Worm (Caenorhabditis elegans): ENCODE data around the gene lir-2.

The lir-2 gene

DNA sequence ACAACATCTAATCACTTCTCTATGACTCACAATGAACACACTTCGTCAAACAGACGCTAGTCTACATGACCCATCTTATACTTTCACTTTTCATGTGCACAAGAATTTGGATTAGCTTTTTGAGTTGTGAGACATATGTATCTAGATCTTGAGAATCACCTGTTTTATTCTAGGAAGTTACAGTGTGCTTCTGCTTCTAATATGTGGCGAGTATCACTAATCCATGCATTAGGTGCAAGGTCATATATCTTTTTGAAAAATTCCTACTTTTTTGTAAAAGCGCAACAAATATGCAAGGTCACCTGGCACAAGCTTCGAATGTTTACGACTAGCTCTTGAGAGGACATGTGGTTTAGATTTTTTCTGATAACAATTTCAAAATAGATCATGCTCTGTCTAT lies 8.7 kb downstream of the lir-2 start:
- no peak for TF ChIP-seq aha-1 (tag; optimal IDR thresholded peaks at IDR 0.05)
- TF ChIP-seq blmp-1 (tag; optimal IDR thresholded peaks at IDR 0.05): peak; percentile 44

DNA sequence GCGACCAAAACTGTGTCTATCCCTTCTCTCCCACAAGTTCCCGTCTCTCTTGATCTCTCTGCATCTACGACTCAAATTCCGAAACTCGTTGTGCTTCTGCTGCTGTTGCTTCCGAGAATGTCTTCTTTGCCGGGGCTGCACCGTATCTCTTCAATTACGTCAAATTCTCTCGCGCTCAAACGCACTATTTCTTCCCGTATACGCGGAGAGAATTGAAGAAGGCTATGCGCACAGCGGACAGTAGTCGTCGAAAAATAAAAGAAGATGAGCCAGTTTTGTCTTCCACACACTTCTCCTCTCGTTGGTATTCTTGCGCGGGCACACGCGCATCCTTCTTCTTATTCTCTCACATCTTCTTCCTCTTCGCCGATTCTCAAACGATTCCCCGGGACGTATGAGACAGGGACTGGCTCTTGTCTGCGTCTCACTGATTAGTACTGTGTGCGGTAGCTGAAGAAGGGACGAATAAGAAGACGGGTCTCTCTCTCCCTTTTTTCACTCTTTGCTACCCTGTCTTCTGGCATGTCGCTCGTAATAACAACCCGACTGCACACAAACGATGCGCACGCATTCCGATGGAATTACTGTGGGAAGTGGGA lies 9.3 kb downstream of the lir-2 start:
- TF ChIP-seq pag-3 (tag; optimal IDR thresholded peaks at IDR 0.05; ENCODE audit: borderline replicate concordance, insufficient read depth) (no peak), blmp-1 (tag; optimal IDR thresholded peaks at IDR 0.05) (peak; percentile 60), snu-23 (GFP tag; optimal IDR thresholded peaks at IDR 0.05) (peak; percentile 50), rnt-1 (tag; optimal IDR thresholded peaks at IDR 0.05) (peak; percentile 2), nhr-20 (tag; optimal IDR thresholded peaks at IDR 0.05) (peak; percentile 31), grh-1 (GFP tag; IDR thresholded peaks at IDR 0.05) (peak; percentile 18; the same call in 1 of the 2 replicates), unc-98 (GFP tag; IDR thresholded peaks at IDR 0.05) (no peak), egl-13 (tag; optimal IDR thresholded peaks at IDR 0.05) (no peak), lin-14 (GFP tag; optimal IDR thresholded peaks at IDR 0.05) (peak; percentile 68), lin-15B (tag; optimal IDR thresholded peaks at IDR 0.05) (no peak), unc-86 (tag; optimal IDR thresholded peaks at IDR 0.05) (no peak), lsy-2 (tag; optimal IDR thresholded peaks at IDR 0.05) (peak in 1 of 2 experiments; percentile 34), skn-1 (tag; optimal IDR thresholded peaks at IDR 0.05) (no peak), ceh-82 (tag; optimal IDR thresholded peaks at IDR 0.05) (peak in 1 of 3 experiments; percentile 2), xbp-1 (tag; optimal IDR thresholded peaks at IDR 0.05) (peak; percentile 16), lin-35 (GFP tag; optimal IDR thresholded peaks at IDR 0.05) (peak in 1 of 2 experiments; percentile 4), swsn-7 (tag; optimal IDR thresholded peaks at IDR 0.05) (peak; percentile 20), elt-3 (tag; optimal IDR thresholded peaks at IDR 0.05) (peak in 4 of 6 experiments; percentile 5 to 25 (median 9)), nhr-71 (tag; optimal IDR thresholded peaks at IDR 0.05) (peak; percentile 3), mep-1 (tag; optimal IDR thresholded peaks at IDR 0.05) (peak; percentile 73), nhr-85 (tag) (peak; percentile 31)

DNA sequence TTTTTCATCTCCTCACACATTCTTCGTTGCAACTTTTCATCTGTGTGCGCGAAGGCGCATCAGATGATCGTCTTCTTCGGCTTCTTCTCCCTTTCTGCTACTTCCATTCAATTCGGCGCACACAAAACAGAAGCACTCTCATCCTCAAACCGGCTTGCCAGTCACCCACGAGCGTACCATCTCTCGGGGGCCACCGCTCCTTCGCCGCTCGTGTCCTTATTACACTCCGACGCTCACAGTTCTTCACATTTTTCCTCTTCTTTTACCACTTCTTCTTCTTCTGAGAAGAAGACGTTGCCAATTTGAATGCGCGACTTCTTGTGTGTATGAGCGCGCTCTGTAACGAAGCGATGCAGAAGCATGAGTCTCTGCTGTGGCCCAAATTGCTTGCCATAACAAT lies 11.4 kb downstream of the lir-2 start:
- peak; percentile 16 for TF ChIP-seq blmp-1 (tag; optimal IDR thresholded peaks at IDR 0.05)
- TF ChIP-seq nhr-71 (tag; optimal IDR thresholded peaks at IDR 0.05): no peak

DNA sequence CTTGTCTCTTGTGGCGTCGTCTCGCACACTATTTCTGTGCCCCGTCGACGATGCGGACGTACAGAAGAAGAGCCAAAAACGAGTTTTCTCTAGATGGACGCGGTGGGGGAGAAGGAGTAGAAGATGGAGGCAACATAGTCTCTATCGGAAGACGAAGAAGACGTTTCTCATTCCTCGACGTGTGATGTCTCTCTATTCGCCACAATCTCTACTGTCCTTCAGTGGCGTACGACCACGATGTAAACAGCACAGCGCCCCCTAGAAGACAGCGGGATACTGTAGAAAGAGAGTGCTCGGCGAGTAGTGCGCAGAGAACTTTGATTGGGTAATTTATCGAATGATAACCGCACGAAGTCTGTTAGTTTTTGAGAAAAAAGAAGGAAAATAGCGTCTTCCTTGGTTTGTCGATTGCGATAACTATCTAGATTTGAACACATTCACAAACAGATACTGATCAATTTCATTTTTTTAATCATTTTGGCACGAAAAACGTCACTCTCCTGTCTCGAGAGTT lies 12.5 kb downstream of the lir-2 start:
- TF ChIP-seq snu-23 (GFP tag; optimal IDR thresholded peaks at IDR 0.05) (peak; percentile 35), lin-14 (GFP tag; optimal IDR thresholded peaks at IDR 0.05) (peak; percentile 57), aha-1 (tag; optimal IDR thresholded peaks at IDR 0.05) (no peak), ceh-63 (GFP tag; optimal IDR thresholded peaks at IDR 0.05) (no peak), fkh-8 (tag; optimal IDR thresholded peaks at IDR 0.05) (no peak), egl-13 (tag; optimal IDR thresholded peaks at IDR 0.05) (no peak), lsy-2 (tag; optimal IDR thresholded peaks at IDR 0.05) (peak in 1 of 2 experiments; percentile 57), nhr-71 (tag; optimal IDR thresholded peaks at IDR 0.05) (peak; percentile 40), nhr-85 (tag) (peak; percentile 77), vab-15 (tag; optimal IDR thresholded peaks at IDR 0.05) (peak; percentile 69), nhr-19 (GFP tag; conservative IDR thresholded peaks at IDR 0.05) (0 out of 2 replicates have a peak, but pooled peaks have one; percentile 7), grh-1 (GFP tag; IDR thresholded peaks at IDR 0.05) (peak; percentile 71), sup-37 (GFP tag; optimal IDR thresholded peaks at IDR 0.05) (no peak), efl-1 (optimal IDR thresholded peaks at IDR 0.05) (no peak), efl-1 (GFP tag; optimal IDR thresholded peaks at IDR 0.05 in 1 of 2) (peak in 1 of 2 experiments; percentile 77)

DNA sequence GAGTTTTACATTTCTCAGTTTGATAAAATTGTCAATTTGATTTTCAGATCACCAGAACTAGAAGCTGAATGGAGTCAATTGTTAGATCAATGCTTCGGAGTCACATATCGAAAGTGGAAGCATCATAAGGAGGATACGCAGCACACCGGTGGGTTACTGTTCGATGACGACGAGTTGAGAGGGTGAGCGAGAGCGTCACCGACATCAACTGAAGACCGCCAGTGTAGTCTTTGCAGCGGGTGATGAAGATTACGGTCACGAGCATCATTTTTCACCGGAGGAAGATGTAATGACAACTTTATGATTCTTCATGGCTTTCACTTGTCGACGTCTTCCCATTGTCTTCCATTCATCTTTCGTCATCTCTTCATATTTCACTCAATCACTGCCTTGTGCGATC lies 14.8 kb downstream of the lir-2 start, which contains the start of gene lin-26:
Gene lin-26 (plus strand): TSS at position 301 of the 400 bp plus-strand sequence.
- TF ChIP-seq efl-1 (optimal IDR thresholded peaks at IDR 0.05) (no peak), efl-1 (GFP tag; optimal IDR thresholded peaks at IDR 0.05 in 1 of 2) (peak in 1 of 2 experiments; percentile 82), lin-14 (GFP tag; optimal IDR thresholded peaks at IDR 0.05) (no peak)

DNA sequence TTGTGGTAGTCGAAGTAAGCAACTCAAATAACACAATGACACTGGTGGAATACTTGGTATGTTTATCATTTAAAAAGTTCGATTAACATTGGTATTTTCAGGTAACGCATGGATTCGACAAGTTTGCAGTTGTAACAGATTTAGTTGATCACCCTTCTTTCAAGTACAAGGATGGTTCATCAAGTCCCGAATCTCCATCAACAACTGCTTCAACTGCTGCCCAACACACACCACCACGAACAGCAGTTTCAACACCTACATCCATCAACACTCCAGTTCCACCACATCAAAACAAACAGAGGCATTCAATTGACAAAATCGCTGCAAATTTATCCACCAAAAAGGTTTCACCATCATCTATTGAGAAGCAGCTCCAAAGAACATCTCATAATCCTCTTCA lies 15.4 kb downstream of the lir-2 start:
- no peak for TF ChIP-seq F16B12.6 (tag; optimal IDR thresholded peaks at IDR 0.05)
- no peak for TF ChIP-seq nhr-20 (tag; optimal IDR thresholded peaks at IDR 0.05)
- no peak; the same call in 1 of the 2 replicates for TF ChIP-seq grh-1 (GFP tag; IDR thresholded peaks at IDR 0.05)
- TF ChIP-seq ceh-90 (tag; optimal IDR thresholded peaks at IDR 0.05): no peak
- TF ChIP-seq aly-2 (tag; optimal IDR thresholded peaks at IDR 0.05): no peak
- peak; percentile 3 for TF ChIP-seq ztf-4 (tag; optimal IDR thresholded peaks at IDR 0.05)
- no peak for TF ChIP-seq lsy-2 (tag; optimal IDR thresholded peaks at IDR 0.05)
- no peak for TF ChIP-seq alr-1 (tag; optimal IDR thresholded peaks at IDR 0.05; ENCODE audit: borderline replicate concordance)
- no peak for TF ChIP-seq nhr-19 (GFP tag; conservative IDR thresholded peaks at IDR 0.05)
- no peak for TF ChIP-seq ama-1 (optimal IDR thresholded peaks at IDR 0.05)
- TF ChIP-seq nhr-85 (tag): peak; percentile 52
